Worm (Caenorhabditis elegans) whole organism, midembryonic: ENCODE measurements around the gene C14C6.13.

Experiments
- cog-1 ChIP-seq: sonication (generic microtip); optimal IDR thresholded peaks from 2 replicates; lab custom pipeline; 2016; ENCODE audit warnings: missing genetic modification characterization, missing compliant biosample characterization
- flt-1 ChIP-seq: fragments of 200-800 bp; sonication (Bioruptor generic); IDR thresholded peaks from 2 replicates; pipeline ENCODE4 v1.3.6; 2022; ENCODE audit warnings: missing genetic modification characterization, missing compliant biosample characterization
- med-1 ChIP-seq: sonication (generic microtip); optimal IDR thresholded peaks from 2 replicates; lab custom pipeline; 2017; ENCODE audit warnings: missing genetic modification characterization, mild to moderate bottlenecking, missing compliant biosample characterization, antibody characterized with exemption, missing genetic modification reagents; ENCODE audit not compliant: insufficient read depth

- no peak for TF ChIP-seq med-1 (GFP tag; lab: Kevin White, UChicago)
- no peak for TF ChIP-seq flt-1 (GFP tag; lab: Robert Waterston, UW)
- TF ChIP-seq cog-1 (tag; lab: Kevin White, UChicago), result no peak
Observed at ce11 chrV:610217-610616, 35.7 kb upstream of the C14C6.13 start, which contains the start of gene nhr-90.
